Worm (Caenorhabditis elegans) whole organism, L1 larva: Measurements from ENCODE around the gene usp-46.
A peak's percentile ranks its signal among the peaks of the same experiment; 100 is the strongest.

Experiments
- C04F5.9 ChIP-seq: sonication (generic microtip); optimal IDR thresholded peaks from 2 replicates; lab custom pipeline; 2016; ENCODE audit warnings: missing genetic modification characterization, missing compliant biosample characterization
- C16A3.4 ChIP-seq: fragments of 150-350 bp; optimal IDR thresholded peaks from 2 replicates; lab custom pipeline; 2014; ENCODE audit warnings: missing biosample characterization, missing genetic modification characterization
- F16B12.6 ChIP-seq: fragments of 150-350 bp; optimal IDR thresholded peaks from 2 replicates; lab custom pipeline; 2014; ENCODE audit warnings: missing biosample characterization, missing genetic modification characterization
- Y116A8C.19 ChIP-seq: sonication (generic microtip); optimal IDR thresholded peaks from 2 replicates; lab custom pipeline; 2016; ENCODE audit warnings: missing compliant biosample characterization, missing genetic modification characterization, borderline replicate concordance
- aly-2 ChIP-seq: fragments of 150-350 bp; optimal IDR thresholded peaks from 2 replicates; lab custom pipeline; 2014; ENCODE audit warnings: missing biosample characterization, missing genetic modification characterization
- ama-1 ChIP-seq: fragments of 150-350 bp; optimal IDR thresholded peaks from 2 replicates; lab custom pipeline; 2014
- ceh-90 ChIP-seq: sonication (generic microtip); optimal IDR thresholded peaks from 2 replicates; lab custom pipeline; 2016; ENCODE audit warnings: missing genetic modification characterization, missing compliant biosample characterization
- ces-1 ChIP-seq: fragments of 150-350 bp; optimal IDR thresholded peaks from 2 replicates; lab custom pipeline; 2014; ENCODE audit warnings: missing biosample characterization, missing genetic modification reagents, missing genetic modification characterization
- dpl-1 ChIP-seq, 3 experiments: fragments of 150-350 bp in 2 of 3; sonication (generic microtip) in 1 of 3; optimal IDR thresholded peaks; 2 replicates each; lab custom pipeline; 2014 to 2017; ENCODE audit warnings: missing biosample characterization in 3 of 3, missing genetic modification characterization in 3 of 3, missing genetic modification reagents in 3 of 3
- dsc-1 ChIP-seq: sonication (generic microtip); optimal IDR thresholded peaks from 2 replicates; lab custom pipeline; 2016; ENCODE audit warnings: mild to moderate bottlenecking, missing genetic modification characterization, missing compliant biosample characterization
- efl-3 ChIP-seq: fragments of 200-800 bp; sonication (Bioruptor generic); optimal IDR thresholded peaks from 2 replicates; lab custom pipeline; 2018; ENCODE audit warnings: mild to moderate bottlenecking, missing genetic modification characterization, missing compliant biosample characterization
- elt-3 ChIP-seq, 6 experiments: fragments of 150-350 bp in 1 of 6; sonication (generic microtip); optimal IDR thresholded peaks; 2 replicates each; lab custom pipeline; 2017 to 2018; ENCODE audit warnings: missing biosample characterization in 6 of 6, missing genetic modification characterization in 6 of 6, inconsistent platforms in 1 of 6
- ets-5 ChIP-seq: fragments of 200-800 bp; sonication (Bioruptor generic); IDR thresholded peaks from 2 replicates; pipeline ENCODE4 v1.3.6; 2022; ENCODE audit warnings: missing genetic modification characterization, missing compliant biosample characterization
- fkh-10 ChIP-seq: sonication (generic microtip); optimal IDR thresholded peaks from 2 replicates; lab custom pipeline; 2017; ENCODE audit warnings: missing biosample characterization, missing genetic modification reagents, missing genetic modification characterization
- fos-1 ChIP-seq: fragments of 150-350 bp; optimal IDR thresholded peaks from 2 replicates; lab custom pipeline; 2014; ENCODE audit warnings: missing biosample characterization, missing genetic modification characterization
- grh-1 ChIP-seq: fragments of 200-800 bp; sonication (Bioruptor generic); IDR thresholded peaks from 2 replicates; pipeline ENCODE4 v1.3.6; 2022; ENCODE audit warnings: missing genetic modification reagents, missing genetic modification characterization, missing compliant biosample characterization
- hlh-17 ChIP-seq: fragments of 200-800 bp; sonication (Bioruptor generic); optimal IDR thresholded peaks from 2 replicates; lab custom pipeline; 2018; ENCODE audit warnings: missing genetic modification characterization, mild to moderate bottlenecking, missing compliant biosample characterization, moderate library complexity, borderline replicate concordance
- hlh-4 ChIP-seq: sonication (generic microtip); optimal IDR thresholded peaks from 2 replicates; lab custom pipeline; 2016; ENCODE audit warnings: mild to moderate bottlenecking, missing genetic modification characterization, missing compliant biosample characterization
- hpl-2 ChIP-seq: fragments of 150-350 bp; optimal IDR thresholded peaks from 2 replicates; lab custom pipeline; 2014; ENCODE audit warnings: missing biosample characterization, missing genetic modification reagents, missing genetic modification characterization
- isw-1 ChIP-seq: fragments of 200-800 bp; sonication (Bioruptor generic); IDR thresholded peaks from 2 replicates; pipeline ENCODE4 v1.3.6; 2022; ENCODE audit warnings: missing genetic modification characterization, missing compliant biosample characterization
- jun-1 ChIP-seq: fragments of 150-350 bp; optimal IDR thresholded peaks from 2 replicates; lab custom pipeline; 2014; ENCODE audit warnings: missing biosample characterization, missing genetic modification reagents, missing genetic modification characterization
- lin-35 ChIP-seq, 2 experiments: fragments of 150-350 bp; optimal IDR thresholded peaks; 2 replicates each; lab custom pipeline; 2014; ENCODE audit warnings: missing biosample characterization in 2 of 2, missing genetic modification characterization in 2 of 2, missing genetic modification reagents in 2 of 2
- lir-3 ChIP-seq: sonication (generic microtip); optimal IDR thresholded peaks from 2 replicates; lab custom pipeline; 2016; ENCODE audit warnings: mild to moderate bottlenecking, missing genetic modification characterization, moderate library complexity, missing compliant biosample characterization; ENCODE audit not compliant: poor library complexity
- mab-9 ChIP-seq: fragments of 200-800 bp; sonication (Bioruptor generic); IDR thresholded peaks from 2 replicates; pipeline ENCODE4 v1.3.6; 2022; ENCODE audit warnings: missing genetic modification reagents, missing genetic modification characterization, missing compliant biosample characterization
- mep-1 ChIP-seq: fragments of 150-350 bp; optimal IDR thresholded peaks from 2 replicates; lab custom pipeline; 2014; ENCODE audit warnings: missing biosample characterization, missing genetic modification characterization
- nhr-11 ChIP-seq: fragments of 150-350 bp; optimal IDR thresholded peaks from 2 replicates; lab custom pipeline; 2014; ENCODE audit warnings: missing biosample characterization, missing genetic modification characterization
- nhr-12 ChIP-seq: sonication (generic microtip); optimal IDR thresholded peaks from 2 replicates; lab custom pipeline; 2017; ENCODE audit warnings: missing biosample characterization, missing genetic modification characterization
- nhr-19 ChIP-seq: fragments of 200-800 bp; sonication (Bioruptor generic); conservative IDR thresholded peaks from 2 replicates; pipeline ENCODE4 v1.3.6; 2022; ENCODE audit warnings: missing genetic modification characterization, missing compliant biosample characterization
- nhr-20 ChIP-seq: sonication (generic microtip); optimal IDR thresholded peaks from 2 replicates; lab custom pipeline; 2016; ENCODE audit warnings: mild to moderate bottlenecking, missing genetic modification characterization, missing compliant biosample characterization
- nhr-237 ChIP-seq: fragments of 150-350 bp; optimal IDR thresholded peaks from 2 replicates; lab custom pipeline; 2014; ENCODE audit warnings: missing biosample characterization, missing genetic modification characterization
- nhr-28 ChIP-seq: fragments of 150-350 bp; optimal IDR thresholded peaks from 2 replicates; lab custom pipeline; 2014; ENCODE audit warnings: missing biosample characterization, missing genetic modification characterization
- nhr-71 ChIP-seq: sonication (generic microtip); optimal IDR thresholded peaks from 2 replicates; lab custom pipeline; 2016; ENCODE audit warnings: mild to moderate bottlenecking, missing genetic modification characterization, moderate library complexity, missing compliant biosample characterization
- nhr-77 ChIP-seq: fragments of 150-350 bp; optimal IDR thresholded peaks from 2 replicates; lab custom pipeline; 2014; ENCODE audit warnings: missing biosample characterization, missing genetic modification characterization
- nhr-84 ChIP-seq: sonication (generic microtip); optimal IDR thresholded peaks from 2 replicates; lab custom pipeline; 2017; ENCODE audit warnings: missing biosample characterization, missing genetic modification characterization
- nhr-85 ChIP-seq: sonication (generic microtip); peaks from one replicate; lab custom pipeline; 2016; ENCODE audit warnings: missing genetic modification characterization, inconsistent platforms, missing compliant biosample characterization
- nhr-90 ChIP-seq: sonication (generic microtip); optimal IDR thresholded peaks from 2 replicates; lab custom pipeline; 2016; ENCODE audit warnings: mild to moderate bottlenecking, missing genetic modification characterization, missing compliant biosample characterization; ENCODE audit not compliant: poor library complexity
- rnt-1 ChIP-seq: sonication (generic microtip); optimal IDR thresholded peaks from 2 replicates; lab custom pipeline; 2016; ENCODE audit warnings: mild to moderate bottlenecking, missing genetic modification characterization, moderate library complexity, missing compliant biosample characterization
- snu-23 ChIP-seq: sonication (generic microtip); optimal IDR thresholded peaks from 2 replicates; lab custom pipeline; 2016; ENCODE audit warnings: missing genetic modification characterization, missing compliant biosample characterization
- sptf-1 ChIP-seq: fragments of 150-350 bp; optimal IDR thresholded peaks from 2 replicates; lab custom pipeline; 2014; ENCODE audit warnings: missing biosample characterization, missing genetic modification characterization
- sup-37 ChIP-seq: fragments of 200-800 bp; sonication (Bioruptor generic); optimal IDR thresholded peaks from 2 replicates; lab custom pipeline; 2018; ENCODE audit warnings: mild to moderate bottlenecking, missing genetic modification characterization, missing compliant biosample characterization
- swsn-7 ChIP-seq: sonication (generic microtip); optimal IDR thresholded peaks from 2 replicates; lab custom pipeline; 2016; ENCODE audit warnings: missing genetic modification characterization, missing compliant biosample characterization
- unc-130 ChIP-seq: fragments of 150-350 bp; optimal IDR thresholded peaks from 2 replicates; lab custom pipeline; 2017; ENCODE audit warnings: missing biosample characterization, missing genetic modification characterization, inconsistent platforms
- unc-62 ChIP-seq: fragments of 150-350 bp; optimal IDR thresholded peaks from 2 replicates; lab custom pipeline; 2014; ENCODE audit warnings: missing biosample characterization, missing genetic modification reagents, missing genetic modification characterization
- unc-98 ChIP-seq: fragments of 200-800 bp; sonication (Bioruptor generic); IDR thresholded peaks from 2 replicates; pipeline ENCODE4 v1.3.6; 2022; ENCODE audit warnings: missing genetic modification characterization, missing compliant biosample characterization
- vab-15 ChIP-seq: sonication (generic microtip); optimal IDR thresholded peaks from 2 replicates; lab custom pipeline; 2017; ENCODE audit warnings: missing genotype, mild to moderate bottlenecking, missing genetic modification characterization, missing compliant biosample characterization
- zag-1 ChIP-seq: fragments of 150-350 bp; optimal IDR thresholded peaks from 2 replicates; lab custom pipeline; 2014; ENCODE audit warnings: missing biosample characterization, missing genetic modification characterization
- zip-4 ChIP-seq: fragments of 200-800 bp; sonication (Bioruptor generic); optimal IDR thresholded peaks from 2 replicates; lab custom pipeline; 2018; ENCODE audit warnings: mild to moderate bottlenecking, missing genetic modification characterization, moderate library complexity, missing compliant biosample characterization

The usp-46 gene

DNA sequence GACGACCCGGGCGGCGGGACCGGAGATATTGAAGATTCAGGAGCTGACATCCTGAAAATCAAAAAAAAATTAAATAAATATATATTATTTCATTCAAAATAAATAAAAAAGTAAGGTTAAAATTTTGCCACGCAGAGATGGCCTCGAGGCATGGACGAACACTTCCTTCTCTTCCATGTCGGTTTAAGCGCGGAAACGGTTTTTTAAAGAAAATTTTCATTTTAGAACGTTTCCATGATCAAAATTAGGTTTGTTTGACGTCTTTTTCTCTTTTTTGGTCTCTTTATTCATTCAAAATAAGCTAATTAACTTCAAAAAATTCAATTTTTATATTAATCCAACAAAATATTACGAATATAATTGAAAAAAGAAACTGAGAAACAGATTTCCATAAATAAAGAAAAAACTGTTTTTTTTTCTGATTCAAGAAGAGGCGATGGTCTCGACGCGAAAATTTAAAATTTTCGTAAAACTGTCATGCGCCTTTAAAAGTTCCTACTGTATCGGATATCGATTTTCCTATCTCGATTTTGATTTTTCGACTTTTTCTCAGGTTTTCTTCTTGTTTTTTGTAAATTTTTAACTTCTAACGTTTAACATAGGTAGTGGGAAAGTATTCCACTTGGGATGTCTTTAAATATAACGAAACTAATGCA, 14.2 kb upstream of the usp-46 start, which contains the start of gene gcc-2:
Gene gcc-2, minus strand, starts transcription at position 51 of the 656 bp plus-strand sequence.
- TF ChIP-seq rnt-1 (tag; lab: Kevin White, UChicago), result no peak

DNA sequence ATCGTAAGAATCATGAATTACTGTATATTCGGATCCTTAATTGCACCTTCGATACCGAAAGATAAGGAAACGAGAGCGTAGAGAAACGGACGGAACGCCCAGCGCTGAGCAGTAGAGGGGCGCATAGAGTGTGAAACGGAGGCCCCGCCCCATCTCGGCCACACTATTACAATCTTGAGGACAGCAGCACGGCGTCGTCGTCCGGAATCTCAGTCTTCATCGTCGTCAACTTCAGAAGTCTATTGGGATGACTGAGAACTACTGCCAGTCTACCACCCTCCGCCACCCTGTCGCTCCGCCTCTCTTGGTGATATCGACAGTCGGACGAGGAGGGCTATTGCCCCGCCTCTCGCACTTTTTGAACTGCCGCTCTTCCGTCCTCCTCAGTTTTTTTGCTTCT, 11.7 kb upstream of the usp-46 start:
- no peak for TF ChIP-seq dpl-1 (GFP tag; optimal IDR thresholded peaks at IDR 0.05; lab: Kevin White, UChicago)
- no peak for TF ChIP-seq nhr-85
- no peak for TF ChIP-seq nhr-19 (GFP tag; lab: Robert Waterston, UW)
- TF ChIP-seq sptf-1 (tag; lab: Kevin White, UChicago), result no peak
- no peak for TF ChIP-seq nhr-12
- TF ChIP-seq ets-5 (GFP tag; lab: Robert Waterston, UW), result no peak
- no peak for TF ChIP-seq nhr-84 (tag; lab: Kevin White, UChicago)
- no peak for TF ChIP-seq sup-37 (GFP tag; lab: Kevin White, UChicago)
- TF ChIP-seq efl-3 (GFP tag; lab: Kevin White, UChicago), result no peak
- no peak for TF ChIP-seq snu-23
- no peak for TF ChIP-seq nhr-11 (tag; lab: Kevin White, UChicago)
- TF ChIP-seq Y116A8C.19 (tag; lab: Kevin White, UChicago), result no peak
- TF ChIP-seq zag-1, result no peak
- TF ChIP-seq C16A3.4 (tag; lab: Kevin White, UChicago), result no peak
- TF ChIP-seq elt-3 (tag; optimal IDR thresholded peaks at IDR 0.05; lab: Kevin White, UChicago), result no peak
- no peak for TF ChIP-seq hpl-2

DNA sequence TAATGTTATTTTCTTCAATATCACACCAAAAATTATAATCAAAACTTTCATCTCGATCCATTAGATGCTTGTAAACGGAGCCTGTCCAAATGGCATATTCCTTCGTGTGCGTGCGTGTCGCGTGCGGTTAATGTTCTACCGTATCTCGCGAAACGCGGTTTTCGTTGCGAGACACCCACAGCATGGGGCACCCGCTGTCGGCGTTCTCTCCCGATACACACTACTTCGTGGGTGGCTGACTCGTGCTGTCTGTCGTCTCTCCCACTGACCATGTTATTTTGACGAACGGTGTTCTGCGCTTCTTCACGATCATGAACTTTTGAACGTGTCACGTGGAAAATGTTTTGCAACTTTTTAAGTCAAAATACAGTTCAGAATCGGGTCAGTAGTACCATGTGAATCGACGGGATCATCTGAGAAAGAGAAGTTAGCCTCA, 10.9 kb upstream of the usp-46 start:
- TF ChIP-seq sup-37 (GFP tag; lab: Kevin White, UChicago), result peak; percentile 95
- peak; percentile 89 for TF ChIP-seq fos-1
- TF ChIP-seq lir-3 (tag; lab: Kevin White, UChicago), result peak; percentile 89
- peak; percentile 98 for TF ChIP-seq jun-1
- no peak for TF ChIP-seq nhr-84 (tag; lab: Kevin White, UChicago)
- peak; percentile 95 for TF ChIP-seq mab-9
- TF ChIP-seq nhr-237, result peak; percentile 89
- TF ChIP-seq zag-1, result peak; percentile 85
- peak; percentile 96 for TF ChIP-seq aly-2 (tag; lab: Kevin White, UChicago)
- no peak for TF ChIP-seq nhr-28
- peak; percentile 57 for TF ChIP-seq F16B12.6 (tag; lab: Kevin White, UChicago)
- TF ChIP-seq snu-23, result peak; percentile 99
- TF ChIP-seq nhr-77 (tag; lab: Kevin White, UChicago), result peak; percentile 95
- TF ChIP-seq isw-1, result peak; percentile 98
- TF ChIP-seq ama-1, result peak; percentile 98
- TF ChIP-seq rnt-1 (tag; lab: Kevin White, UChicago), result peak; percentile 98
- peak; percentile 94 for TF ChIP-seq C04F5.9 (tag; lab: Kevin White, UChicago)
- TF ChIP-seq ets-5 (GFP tag; lab: Robert Waterston, UW), result no peak
- TF ChIP-seq zip-4, result peak; percentile 95
- TF ChIP-seq nhr-20, result peak; percentile 99
- TF ChIP-seq nhr-71 (tag; lab: Kevin White, UChicago), result peak; percentile 100
- peak; percentile 74 for TF ChIP-seq unc-62 (GFP tag; lab: Kevin White, UChicago)
- peak; percentile 22 for TF ChIP-seq ceh-90 (tag; lab: Kevin White, UChicago)
- peak; percentile 99 for TF ChIP-seq swsn-7 (tag; lab: Kevin White, UChicago)
- peak; percentile 98 for TF ChIP-seq mep-1 (tag; lab: Kevin White, UChicago)
- TF ChIP-seq unc-130 (tag; lab: Kevin White, UChicago), result peak; percentile 96
- peak; percentile 94 for TF ChIP-seq fkh-10 (GFP tag; lab: Kevin White, UChicago)
- TF ChIP-seq sptf-1 (tag; lab: Kevin White, UChicago), result no peak
- no peak for TF ChIP-seq ces-1 (GFP tag; lab: Kevin White, UChicago)
- TF ChIP-seq nhr-90, result peak; percentile 98
- TF ChIP-seq nhr-19 (GFP tag; lab: Robert Waterston, UW), result peak; percentile 98
- peak; percentile 98 for TF ChIP-seq dsc-1 (tag; lab: Kevin White, UChicago)
- TF ChIP-seq hlh-4 (tag; lab: Kevin White, UChicago), result no peak
- no peak for TF ChIP-seq hlh-17
- TF ChIP-seq grh-1 (GFP tag; lab: Robert Waterston, UW), result peak; percentile 98
- peak; percentile 86 for TF ChIP-seq vab-15 (tag; lab: Kevin White, UChicago)
- TF ChIP-seq lin-35 (GFP tag; optimal IDR thresholded peaks at IDR 0.05; lab: Kevin White, UChicago), result peak; percentile 90 to 92
- peak; percentile 60; the same call in 1 of the 2 replicates for TF ChIP-seq unc-98 (GFP tag; lab: Robert Waterston, UW)
